Fruit fly (Drosophila melanogaster): ENCODE data around the gene grk.
A peak's percentile ranks its signal among the peaks of the same experiment; 100 is the strongest.

grk gene

DNA sequence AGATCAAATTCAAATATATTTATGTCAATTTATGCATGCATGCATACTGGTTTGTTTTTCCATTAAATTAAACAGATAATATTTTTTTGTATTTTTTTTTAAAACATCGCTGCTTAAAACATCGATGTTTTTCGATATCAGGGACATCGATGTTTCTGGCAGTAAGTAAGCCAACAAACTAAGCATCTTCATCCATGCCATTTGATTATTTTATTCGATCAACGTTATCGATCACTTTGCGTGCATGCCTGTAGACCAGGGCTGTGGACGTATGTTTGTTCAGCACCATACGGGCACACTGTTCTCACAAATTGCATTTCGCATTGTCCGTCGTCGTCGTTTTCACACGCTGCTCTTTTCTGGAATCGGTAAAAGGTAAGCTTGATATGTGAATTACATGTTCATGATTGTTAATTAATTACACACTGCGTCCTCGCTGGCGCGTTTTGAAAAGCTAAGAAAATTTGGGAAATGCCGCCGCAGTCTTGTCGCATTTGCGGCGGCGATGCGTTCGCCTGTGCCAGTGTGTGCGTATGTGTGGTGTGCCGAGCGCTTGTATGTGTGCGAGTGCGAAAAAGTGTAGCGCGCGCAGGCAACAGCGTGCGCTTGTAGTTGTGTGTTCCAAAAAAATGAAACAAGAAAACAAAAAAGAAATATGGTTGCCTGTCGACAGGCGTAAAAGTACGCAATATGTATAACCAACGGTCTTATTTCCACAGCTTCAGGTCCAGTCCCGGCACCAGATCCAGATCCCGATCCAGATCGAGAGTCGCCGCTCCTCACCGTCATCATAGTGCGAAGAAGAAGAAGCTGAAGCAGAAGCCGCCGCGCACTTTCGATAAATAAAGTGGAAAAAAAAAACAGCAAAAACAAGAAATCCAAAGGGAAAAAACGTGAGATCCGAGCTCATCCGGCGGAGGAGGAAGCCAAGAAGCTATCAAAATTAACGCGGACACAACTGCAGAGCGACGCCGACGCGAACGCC lies 29.8 kb downstream of the grk start, which contains the start of gene emb (continued):
- no peak for TF ChIP-seq CG5245 (GFP tag; optimal IDR thresholded peaks at IDR 0.05)
- TF ChIP-seq caup (GFP tag; optimal IDR thresholded peaks at IDR 0.05; ENCODE audit: severe bottlenecking): peak; percentile 36
- TF ChIP-seq CG9817 (tag; optimal IDR thresholded peaks at IDR 0.05): peak; percentile 29
- no peak for TF ChIP-seq toy (GFP tag; IDR thresholded peaks at IDR 0.05)
- peak; percentile 9 for TF ChIP-seq CG12744 (GFP tag; optimal IDR thresholded peaks at IDR 0.05)
- TF ChIP-seq Hr3 (GFP tag; optimal IDR thresholded peaks at IDR 0.05): peak; percentile 43
- peak; percentile 85 for TF ChIP-seq CG17385 (GFP tag; optimal IDR thresholded peaks at IDR 0.05)
- TF ChIP-seq gce (GFP tag; IDR thresholded peaks at IDR 0.05): no peak
- TF ChIP-seq dati (GFP tag; IDR thresholded peaks at IDR 0.05): no peak
- TF ChIP-seq CG13894 (tag; optimal IDR thresholded peaks at IDR 0.05): no peak
- peak; percentile 33 for TF ChIP-seq CG1602 (GFP tag; optimal IDR thresholded peaks at IDR 0.05)
- TF ChIP-seq vnd (GFP tag; IDR thresholded peaks at IDR 0.05; ENCODE audit: partially characterized antibody): peak; percentile 97
- TF ChIP-seq ara (GFP tag; IDR thresholded peaks at IDR 0.05): peak; percentile 42; the same call in 1 of the 2 replicates
- TF ChIP-seq CG7357 (GFP tag; IDR thresholded peaks at IDR 0.05): no peak
- peak; percentile 33 for TF ChIP-seq Ssrp (tag; optimal IDR thresholded peaks at IDR 0.05)
- TF ChIP-seq Dll (GFP tag; IDR thresholded peaks at IDR 0.05; ENCODE audit: partially characterized antibody): peak; percentile 94
- no peak for TF ChIP-seq Spps (tag; optimal IDR thresholded peaks at IDR 0.05)
- TF ChIP-seq insv (GFP tag; optimal IDR thresholded peaks at IDR 0.05): peak in 1 of 2 experiments; percentile 41
- TF ChIP-seq MTF-1 (GFP tag; optimal IDR thresholded peaks at IDR 0.05; ENCODE audit: borderline replicate concordance): no peak
- peak; percentile 7 for TF ChIP-seq fd96Cb (tag; optimal IDR thresholded peaks at IDR 0.05)
- peak; percentile 80 for TF ChIP-seq CG12391 (tag; optimal IDR thresholded peaks at IDR 0.05)
- TF ChIP-seq ato (GFP tag; IDR thresholded peaks at IDR 0.05; ENCODE audit: partially characterized antibody): peak; percentile 99
- TF ChIP-seq CG6254 (GFP tag; optimal IDR thresholded peaks at IDR 0.05): no peak
- no peak for TF ChIP-seq Gsc (GFP tag; IDR thresholded peaks at IDR 0.05)
- TF ChIP-seq Awh (GFP tag; IDR thresholded peaks at IDR 0.05): no peak
- peak; percentile 59 for TF ChIP-seq Antp (GFP tag; optimal IDR thresholded peaks at IDR 0.05)
- peak; percentile 47 for TF ChIP-seq NC2β (GFP tag; optimal IDR thresholded peaks at IDR 0.05)
- TF ChIP-seq Ravus (GFP tag; IDR thresholded peaks at IDR 0.05): no peak
- no peak for TF ChIP-seq CG14667 (GFP tag; IDR thresholded peaks at IDR 0.05)
- TF ChIP-seq salm (tag; optimal IDR thresholded peaks at IDR 0.05): no peak
- peak; percentile 21; the same call in 1 of the 2 replicates for TF ChIP-seq lmd (GFP tag; IDR thresholded peaks at IDR 0.05)
- TF ChIP-seq E2f1 (GFP tag; IDR thresholded peaks at IDR 0.05): no peak
- no peak for TF ChIP-seq CkIIα-i1 (GFP tag; IDR thresholded peaks at IDR 0.05)
- no peak for TF ChIP-seq CG10959 (GFP tag; IDR thresholded peaks at IDR 0.05)
- peak; percentile 40 for TF ChIP-seq CG9609 (GFP tag; optimal IDR thresholded peaks at IDR 0.05)
- TF ChIP-seq CG30431 (GFP tag; optimal IDR thresholded peaks at IDR 0.05): no peak
- TF ChIP-seq Xrp1 (GFP tag; IDR thresholded peaks at IDR 0.05): peak; percentile 37; the same call in 1 of the 2 replicates
- peak; percentile 56 for TF ChIP-seq Chrac-16 (GFP tag; optimal IDR thresholded peaks at IDR 0.05)
- TF ChIP-seq CG9437 (GFP tag; optimal IDR thresholded peaks at IDR 0.05): peak; percentile 68
- peak; percentile 90 for TF ChIP-seq HmgD (GFP tag; optimal IDR thresholded peaks at IDR 0.05)
- TF ChIP-seq Ets97D (GFP tag; optimal IDR thresholded peaks at IDR 0.05): peak; percentile 95
- no peak for TF ChIP-seq CG6854 (GFP tag; optimal IDR thresholded peaks at IDR 0.05)
- no peak for TF ChIP-seq CG31388 (GFP tag; optimal IDR thresholded peaks at IDR 0.05)
- TF ChIP-seq gcm2 (GFP tag; optimal IDR thresholded peaks at IDR 0.05): peak; percentile 26
- no peak for TF ChIP-seq Trl (optimal IDR thresholded peaks at IDR 0.05)
- peak; percentile 50 for TF ChIP-seq Trl (GFP tag; optimal IDR thresholded peaks at IDR 0.05)
- peak; percentile 15 for TF ChIP-seq CG18619 (GFP tag; optimal IDR thresholded peaks at IDR 0.05)
- peak; percentile 19 for TF ChIP-seq psq (GFP tag; optimal IDR thresholded peaks at IDR 0.05)
- no peak for TF ChIP-seq Kr (GFP tag; optimal IDR thresholded peaks at IDR 0.05)

Data from whole organism, embryonic.